Worm (Caenorhabditis elegans) whole organism, L4/young adult: Measurements from ENCODE around the gene K05F6.10.

ENCODE experiments used
- W03F9.2 ChIP-seq: fragments of 150-350 bp; optimal IDR thresholded peaks from 2 replicates; lab custom pipeline; 2014; ENCODE audit warnings: missing biosample characterization, missing genetic modification characterization
- dao-5 ChIP-seq: sonication (generic microtip); optimal IDR thresholded peaks from 2 replicates; lab custom pipeline; 2016; ENCODE audit warnings: missing genotype, missing genetic modification characterization, moderate library complexity, missing compliant biosample characterization

DNA sequence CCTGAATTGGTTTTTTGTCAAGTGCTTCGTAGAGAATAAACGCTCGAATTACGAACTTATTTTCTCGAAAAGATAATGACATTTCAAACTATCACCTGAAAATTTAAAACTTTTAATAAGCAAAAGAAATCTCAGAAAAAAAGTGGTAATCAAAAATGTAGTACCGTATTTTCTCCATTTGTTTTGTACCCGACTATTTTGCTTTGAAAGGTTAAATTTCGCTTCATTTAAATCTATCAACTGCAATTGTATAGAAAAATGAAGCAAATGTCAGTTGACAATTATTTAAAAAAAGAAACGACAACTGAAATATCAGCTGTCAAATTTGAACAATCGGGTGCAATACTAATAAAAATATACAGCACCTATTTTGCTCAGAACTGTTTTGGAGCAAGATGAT, 45.2 kb upstream of the K05F6.10 start, which contains the start of gene fbxa-158:
- TF ChIP-seq dao-5 (tag; lab: Kevin White, UChicago) (no peak), W03F9.2 (tag; lab: Kevin White, UChicago) (no peak)
